Fruit fly (Drosophila melanogaster): ENCODE measurements around the gene Actn.

Gene Actn

dm6 chrX:2087501-2087900, 45.4 kb upstream of the Actn start (continued):
- peak; percentile 82 for TF ChIP-seq CG11294 (GFP tag; IDR thresholded peaks at IDR 0.05)
- TF ChIP-seq fd59A (GFP tag; optimal IDR thresholded peaks at IDR 0.05) = no peak
- TF ChIP-seq fd85E (GFP tag; optimal IDR thresholded peaks at IDR 0.05) = no peak
- peak; percentile 73 for TF ChIP-seq svp (GFP tag)
- TF ChIP-seq CG6163 (GFP tag; IDR thresholded peaks at IDR 0.05) = peak; percentile 79
- no peak for TF ChIP-seq spab (GFP tag; optimal IDR thresholded peaks at IDR 0.05)
- no peak for TF ChIP-seq CG7368 (GFP tag; optimal IDR thresholded peaks at IDR 0.05)

dm6 chrX:2083678-2084162, 41.6 kb upstream of the Actn start:
- TF ChIP-seq CG32006 (GFP tag; optimal IDR thresholded peaks at IDR 0.05) = peak; percentile 94
- peak; percentile 95 for TF ChIP-seq CG6163 (GFP tag; IDR thresholded peaks at IDR 0.05)
- TF ChIP-seq Sox15 (GFP tag; optimal IDR thresholded peaks at IDR 0.05) = peak; percentile 90
- peak; percentile 91 for TF ChIP-seq Lpt (GFP tag; optimal IDR thresholded peaks at IDR 0.05)
- TF ChIP-seq CG31627 (GFP tag; optimal IDR thresholded peaks at IDR 0.05) = peak; percentile 95
- peak; percentile 95 for TF ChIP-seq Sox102F (GFP tag; optimal IDR thresholded peaks at IDR 0.05)
- peak; percentile 97 for TF ChIP-seq Sox14 (GFP tag; optimal IDR thresholded peaks at IDR 0.05)
- peak; percentile 93 for TF ChIP-seq achi (GFP tag; optimal IDR thresholded peaks at IDR 0.05)
- peak; percentile 94 for TF ChIP-seq CG3919 (GFP tag; optimal IDR thresholded peaks at IDR 0.05)
- TF ChIP-seq Eip75B (GFP tag; optimal IDR thresholded peaks at IDR 0.05) = peak; percentile 93
- peak; percentile 89 for TF ChIP-seq CG11762 (GFP tag; optimal IDR thresholded peaks at IDR 0.05; ENCODE audit: insufficient read depth)
- peak; percentile 82 for TF ChIP-seq CG11294 (GFP tag; IDR thresholded peaks at IDR 0.05)
- peak; percentile 85 to 88 for TF ChIP-seq ss (GFP tag; optimal IDR thresholded peaks at IDR 0.05)
- TF ChIP-seq Ets96B (tag; optimal IDR thresholded peaks at IDR 0.05) = peak; percentile 86
- peak; percentile 91 for TF ChIP-seq eg (GFP tag; IDR thresholded peaks at IDR 0.05)
- TF ChIP-seq CG6276 (GFP tag; optimal IDR thresholded peaks at IDR 0.05) = peak; percentile 84
- TF ChIP-seq vri (GFP tag; optimal IDR thresholded peaks at IDR 0.05) = peak; percentile 96
- TF ChIP-seq spab (GFP tag; optimal IDR thresholded peaks at IDR 0.05) = peak; percentile 80
- peak; percentile 95 for TF ChIP-seq Met (GFP tag; optimal IDR thresholded peaks at IDR 0.05)
- TF ChIP-seq esn (GFP tag; optimal IDR thresholded peaks at IDR 0.05) = peak; percentile 94
- TF ChIP-seq acj6 (GFP tag; optimal IDR thresholded peaks at IDR 0.05) = peak; percentile 93
- TF ChIP-seq lz (GFP tag; optimal IDR thresholded peaks at IDR 0.05) = peak; percentile 95
- TF ChIP-seq Hr38 (GFP tag; optimal IDR thresholded peaks at IDR 0.05) = peak; percentile 21
- TF ChIP-seq CG7368 (GFP tag; optimal IDR thresholded peaks at IDR 0.05) = peak; percentile 96
- peak; percentile 92 for TF ChIP-seq Smox (GFP tag; optimal IDR thresholded peaks at IDR 0.05)
- peak; percentile 93 for TF ChIP-seq CG10631 (GFP tag; optimal IDR thresholded peaks at IDR 0.05)
- peak; percentile 82 for TF ChIP-seq fd59A (GFP tag; optimal IDR thresholded peaks at IDR 0.05)
- peak; percentile 92 for TF ChIP-seq fd85E (GFP tag; optimal IDR thresholded peaks at IDR 0.05)
- TF ChIP-seq CG8119 (GFP tag; IDR thresholded peaks at IDR 0.05) = peak; percentile 93
- peak; percentile 92 for TF ChIP-seq CG1621 (tag; optimal IDR thresholded peaks at IDR 0.05)
- TF ChIP-seq Eip93F (GFP tag; optimal IDR thresholded peaks at IDR 0.05) = no peak
- TF ChIP-seq cyc (GFP tag; optimal IDR thresholded peaks at IDR 0.05) = peak; percentile 95
- peak; percentile 81 to 90 for TF ChIP-seq salr (GFP tag; optimal IDR thresholded peaks at IDR 0.05)
- peak; percentile 95 for TF ChIP-seq CG6792 (GFP tag; optimal IDR thresholded peaks at IDR 0.05)
- peak; percentile 60 for TF ChIP-seq fkh (GFP tag; optimal IDR thresholded peaks at IDR 0.05)
- peak; percentile 82 for TF ChIP-seq CG6808 (GFP tag; optimal IDR thresholded peaks at IDR 0.05)
- peak; percentile 98 for TF ChIP-seq Eip78C (GFP tag)
- peak; percentile 91 for TF ChIP-seq CG34406 (GFP tag; optimal IDR thresholded peaks at IDR 0.05)
- peak; percentile 90 for TF ChIP-seq CG10669 (GFP tag; optimal IDR thresholded peaks at IDR 0.05)
- TF ChIP-seq Gug (GFP tag; IDR thresholded peaks at IDR 0.05) = peak; percentile 92
- TF ChIP-seq CG8319 (GFP tag; optimal IDR thresholded peaks at IDR 0.05) = peak; percentile 88
- peak; percentile 94 for TF ChIP-seq OdsH (GFP tag; optimal IDR thresholded peaks at IDR 0.05)
- TF ChIP-seq CG8632 (GFP tag; optimal IDR thresholded peaks at IDR 0.05) = peak; percentile 91
- TF ChIP-seq Hr4 (GFP tag; optimal IDR thresholded peaks at IDR 0.05) = peak; percentile 93
- peak; percentile 64 for TF ChIP-seq Blimp-1 (GFP tag; optimal IDR thresholded peaks at IDR 0.05)
- TF ChIP-seq CG6854 (GFP tag; optimal IDR thresholded peaks at IDR 0.05) = peak; percentile 80
- peak; percentile 87 for TF ChIP-seq CG4318 (GFP tag; optimal IDR thresholded peaks at IDR 0.05)
- peak; percentile 82 for TF ChIP-seq CG3032 (tag; optimal IDR thresholded peaks at IDR 0.05)
